Worm (Caenorhabditis elegans) whole organism, mixed stage, embryonic: Measurements from ENCODE around the gene aly-3.
"Not testable (repeated sequence)": the region's sequence is repeated elsewhere in the genome, so short reads cannot be mapped to it uniquely, and the experiment has no call there.

ENCODE experiments used
- M03D4.4 ChIP-seq: sonication (generic microtip); optimal IDR thresholded peaks from 2 replicates; lab custom pipeline; 2017; ENCODE audit warnings: mild to moderate bottlenecking, missing genetic modification characterization, missing compliant biosample characterization
- bed-3 ChIP-seq: fragments of 200-800 bp; sonication (Bioruptor generic); optimal IDR thresholded peaks from 3 replicates; lab custom pipeline; 2018; ENCODE audit warnings: mild to moderate bottlenecking, missing genetic modification characterization, moderate library complexity, missing compliant biosample characterization
- blmp-1 ChIP-seq: fragments of 150-350 bp; optimal IDR thresholded peaks from 2 replicates; lab custom pipeline; 2014; ENCODE audit warnings: missing biosample characterization, missing genetic modification characterization
- ceh-43 ChIP-seq: fragments of 200-800 bp; sonication (Bioruptor generic); optimal IDR thresholded peaks from 2 replicates; lab custom pipeline; 2018; ENCODE audit warnings: mild to moderate bottlenecking, missing genetic modification characterization, moderate library complexity, missing compliant biosample characterization
- ceh-83 ChIP-seq: fragments of 200-800 bp; sonication (Bioruptor generic); optimal IDR thresholded peaks from 2 replicates; lab custom pipeline; 2018; ENCODE audit warnings: mild to moderate bottlenecking, missing genetic modification characterization, missing compliant biosample characterization
- ces-1 ChIP-seq: fragments of 150-350 bp; optimal IDR thresholded peaks from 2 replicates; lab custom pipeline; 2014; ENCODE audit warnings: missing biosample characterization, missing genetic modification reagents, missing genetic modification characterization
- drap-1 ChIP-seq: fragments of 200-800 bp; sonication (Bioruptor generic); optimal IDR thresholded peaks from 3 replicates; lab custom pipeline; 2018; ENCODE audit warnings: mild to moderate bottlenecking, missing genetic modification characterization, missing compliant biosample characterization
- elt-3 ChIP-seq: fragments of 150-350 bp; optimal IDR thresholded peaks from 2 replicates; lab custom pipeline; 2014; ENCODE audit warnings: missing biosample characterization, missing genetic modification characterization
- hlh-1 ChIP-seq: fragments of 150-350 bp; optimal IDR thresholded peaks from 2 replicates; lab custom pipeline; 2014; ENCODE audit warnings: missing biosample characterization, missing genetic modification reagents, missing genetic modification characterization
- lin-13 ChIP-seq: fragments of 150-350 bp; optimal IDR thresholded peaks from 2 replicates; lab custom pipeline; 2014; ENCODE audit warnings: missing biosample characterization, missing genetic modification characterization
- lin-32 ChIP-seq: fragments of 200-800 bp; sonication (Bioruptor generic); optimal IDR thresholded peaks from 2 replicates; lab custom pipeline; 2018; ENCODE audit warnings: mild to moderate bottlenecking, missing genetic modification characterization, missing compliant biosample characterization
- lsy-2 ChIP-seq: fragments of 150-350 bp; optimal IDR thresholded peaks from 2 replicates; lab custom pipeline; 2014; ENCODE audit warnings: missing biosample characterization, missing genetic modification characterization
- mab-5 ChIP-seq: fragments of 150-350 bp; optimal IDR thresholded peaks from 2 replicates; lab custom pipeline; 2014; ENCODE audit warnings: missing biosample characterization, missing genetic modification characterization
- mep-1 ChIP-seq: fragments of 150-350 bp; optimal IDR thresholded peaks from 2 replicates; lab custom pipeline; 2017; ENCODE audit warnings: missing biosample characterization, missing genetic modification reagents, missing genetic modification characterization, inconsistent platforms
- mls-2 ChIP-seq: sonication (generic microtip); optimal IDR thresholded peaks from 2 replicates; lab custom pipeline; 2016; ENCODE audit warnings: mild to moderate bottlenecking, missing genetic modification characterization, moderate library complexity, missing compliant biosample characterization
- nhr-2 ChIP-seq: fragments of 150-350 bp; optimal IDR thresholded peaks from 2 replicates; lab custom pipeline; 2014; ENCODE audit warnings: missing biosample characterization, missing genetic modification characterization
- nhr-237 ChIP-seq: fragments of 150-350 bp; optimal IDR thresholded peaks from 2 replicates; lab custom pipeline; 2014; ENCODE audit warnings: missing biosample characterization, missing genetic modification characterization
- nhr-28 ChIP-seq: fragments of 150-350 bp; optimal IDR thresholded peaks from 2 replicates; lab custom pipeline; 2014; ENCODE audit warnings: missing biosample characterization, missing genetic modification characterization
- nhr-76 ChIP-seq: sonication (generic microtip); optimal IDR thresholded peaks from 2 replicates; lab custom pipeline; 2017; ENCODE audit warnings: missing biosample characterization, missing genetic modification characterization
- sptf-1 ChIP-seq: sonication (generic microtip); optimal IDR thresholded peaks from 2 replicates; lab custom pipeline; 2017; ENCODE audit warnings: mild to moderate bottlenecking, missing genetic modification characterization, moderate library complexity, missing compliant biosample characterization
- tbx-8 ChIP-seq: fragments of 200-800 bp; sonication (Bioruptor generic); optimal IDR thresholded peaks from 2 replicates; lab custom pipeline; 2018; ENCODE audit warnings: mild to moderate bottlenecking, missing genetic modification characterization, moderate library complexity, missing compliant biosample characterization
- unc-39 ChIP-seq: fragments of 150-350 bp; optimal IDR thresholded peaks from 2 replicates; lab custom pipeline; 2014; ENCODE audit warnings: missing biosample characterization, missing genetic modification characterization
- zip-8 ChIP-seq: fragments of 150-350 bp; optimal IDR thresholded peaks from 2 replicates; lab custom pipeline; 2014; ENCODE audit warnings: missing biosample characterization, missing genetic modification characterization

The aly-3 gene

ce11 chrIV:12126740-12127472 lies 3.8 kb downstream of the aly-3 start:
- TF ChIP-seq sptf-1 (tag; lab: Kevin White, UChicago): no peak
- peak; percentile 89 for TF ChIP-seq ces-1
- TF ChIP-seq blmp-1: no peak

- TF ChIP-seq nhr-28: no peak
- peak; percentile 6 for TF ChIP-seq lsy-2
These were observed 4.8 kb downstream of the aly-3 start for ce11 chrIV:12127838-12128237.

ce11 chrIV:12128708-12129107 lies 5.6 kb downstream of the aly-3 start:
- TF ChIP-seq elt-3 (tag; lab: Kevin White, UChicago) (no peak), drap-1 (GFP tag; lab: Kevin White, UChicago) (no peak), nhr-76 (no peak)

DNA sequence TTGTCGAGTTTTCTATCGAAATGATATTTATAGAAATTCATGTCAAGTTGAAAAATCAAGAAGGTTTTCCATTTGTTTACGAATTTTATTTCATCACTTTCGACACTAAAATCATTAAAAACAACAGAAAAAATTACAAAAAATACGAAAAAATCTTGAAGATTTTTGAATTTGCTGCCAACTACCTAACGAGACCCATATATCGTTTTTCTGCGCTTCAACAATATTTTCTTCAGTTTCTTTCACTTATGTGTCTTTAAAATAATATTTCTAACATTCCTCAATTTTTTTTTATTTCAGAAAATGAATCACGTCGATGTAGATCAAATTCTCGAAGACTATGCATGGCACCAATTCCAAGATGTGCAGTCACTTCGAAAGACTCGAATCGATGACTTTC lies 6.1 kb downstream of the aly-3 start, which contains the start of gene lin-24:
lin-24 (plus strand) TSS at position 301 of the 400 bp plus-strand sequence.
- no peak for TF ChIP-seq hlh-1 (tag; lab: Kevin White, UChicago)
- no peak for TF ChIP-seq M03D4.4 (tag; lab: Kevin White, UChicago)
- no peak for TF ChIP-seq lsy-2
- TF ChIP-seq ceh-83: no peak

ce11 chrIV:12131308-12132072 lies 8.4 kb downstream of the aly-3 start:
- TF ChIP-seq ces-1 (peak; percentile 68), ceh-43 (GFP tag; lab: Kevin White, UChicago) (no peak), mls-2 (no peak), nhr-76 (no peak), drap-1 (GFP tag; lab: Kevin White, UChicago) (no peak), nhr-237 (tag; lab: Kevin White, UChicago) (no peak), lin-13 (tag; lab: Kevin White, UChicago) (no peak)

- TF ChIP-seq nhr-2 (tag; lab: Kevin White, UChicago) (peak; percentile 91), elt-3 (tag; lab: Kevin White, UChicago) (no peak)
- TF ChIP-seq, all 35 proteins: peak for 1
These were observed 10.7 kb downstream of the aly-3 start for ce11 chrIV:12133776-12134175.

DNA sequence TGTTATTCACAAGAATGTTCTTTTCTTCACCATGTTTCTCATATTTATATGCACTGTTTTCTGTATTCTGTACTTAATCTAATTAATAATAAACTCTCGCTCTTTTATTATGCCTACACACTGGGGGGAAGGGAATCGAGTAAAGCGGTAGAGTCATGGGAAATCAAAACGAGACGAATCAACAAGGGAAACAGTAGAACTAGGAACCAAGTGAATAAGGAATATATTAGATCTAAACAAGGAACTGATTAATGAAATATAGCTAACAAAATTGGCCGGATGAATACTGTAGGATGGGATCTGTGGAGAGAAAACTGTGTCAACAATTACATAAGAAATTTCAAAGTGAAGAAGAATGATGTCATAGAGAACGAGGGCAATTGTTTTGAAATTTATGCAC lies 11.9 kb downstream of the aly-3 start:
- peak; percentile 6 for TF ChIP-seq ces-1
- no peak for TF ChIP-seq mab-5

ce11 chrIV:12138093-12138492 lies 15.0 kb downstream of the aly-3 start, which contains the start of gene B0001.4:
Gene B0001.4 (minus strand): TSS chrIV:12138193.
- TF ChIP-seq zip-8; tbx-8 (GFP tag; lab: Kevin White, UChicago); mls-2: not testable (repeated sequence)
- TF ChIP-seq, all 35 proteins: peak for 0; not testable (repeated sequence) for 35

- no peak for TF ChIP-seq ceh-43 (GFP tag; lab: Kevin White, UChicago)
- TF ChIP-seq nhr-76: no peak
- no peak for TF ChIP-seq elt-3 (tag; lab: Kevin White, UChicago)
- no peak for TF ChIP-seq bed-3 (GFP tag; lab: Kevin White, UChicago)
- TF ChIP-seq mep-1: no peak
- TF ChIP-seq lin-32: no peak
- no peak for TF ChIP-seq blmp-1
- no peak for TF ChIP-seq lin-13 (tag; lab: Kevin White, UChicago)
- TF ChIP-seq nhr-28: no peak
- TF ChIP-seq unc-39 (tag; lab: Kevin White, UChicago): no peak
These were observed 17.9 kb downstream of the aly-3 start, which contains the start of gene B0001.8 for ce11 chrIV:12140959-12141358. Gene B0001.8 (minus strand): TSS chrIV:12141059.
